Worm (Caenorhabditis elegans): Measurements from ENCODE around the gene gur-4.
"Not testable (repeated sequence)": the region's sequence is repeated elsewhere in the genome, so short reads cannot be mapped to it uniquely, and the experiment has no call there.

The gur-4 gene

DNA sequence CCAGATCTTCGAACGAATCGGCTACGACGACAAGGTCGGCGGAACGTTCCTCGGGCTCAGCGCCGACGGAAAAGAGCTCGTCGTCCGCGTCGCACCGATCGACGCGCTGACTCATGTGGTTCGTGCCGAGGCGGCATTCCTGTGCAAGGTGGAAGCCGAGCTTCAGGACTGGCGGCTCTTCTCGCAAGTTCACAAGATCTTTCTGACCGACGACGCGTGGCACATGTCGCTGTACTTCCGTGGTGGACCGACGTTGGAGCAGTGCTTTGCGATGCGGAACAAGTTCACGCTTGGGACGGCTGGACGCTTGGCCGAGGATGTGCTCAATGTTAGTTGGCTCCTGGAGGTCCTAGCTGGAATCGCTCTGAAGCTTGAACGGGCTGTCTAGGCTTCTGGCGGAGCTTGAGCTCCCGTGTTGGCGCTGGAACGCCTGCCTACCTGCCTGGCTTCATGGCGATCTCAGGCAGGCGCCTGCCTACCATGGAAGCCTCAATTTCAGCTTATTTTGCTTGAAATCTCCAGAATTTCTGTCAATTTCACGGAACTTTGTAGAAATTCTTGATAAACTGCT is 34.4 kb downstream of the gur-4 start:
- TF ChIP-seq ceh-82 (tag; optimal IDR thresholded peaks at IDR 0.05), result no peak
- peak; percentile 77 for TF ChIP-seq aha-1 (tag)
- no peak for TF ChIP-seq F10B5.3 (tag; optimal IDR thresholded peaks at IDR 0.05)
- TF ChIP-seq dmd-8 (GFP tag; IDR thresholded peaks at IDR 0.05), result no peak
- no peak for TF ChIP-seq duxl-1 (tag; optimal IDR thresholded peaks at IDR 0.05; ENCODE audit: poor library complexity)
- TF ChIP-seq pha-4 (GFP tag; IDR thresholded peaks at IDR 0.05), result no peak
- no peak for TF ChIP-seq pha-4 (tag; optimal IDR thresholded peaks at IDR 0.05)
- TF ChIP-seq lin-13 (GFP tag; optimal IDR thresholded peaks at IDR 0.05), result no peak
- TF ChIP-seq daf-8 (GFP tag; IDR thresholded peaks at IDR 0.05), result no peak
- peak; percentile 88 for TF ChIP-seq set-16 (GFP tag; IDR thresholded peaks at IDR 0.05)
- no peak for TF ChIP-seq aly-2 (tag; optimal IDR thresholded peaks at IDR 0.05)
- no peak for TF ChIP-seq spr-3 (GFP tag; optimal IDR thresholded peaks at IDR 0.05)
- no peak for TF ChIP-seq hlh-30 (tag; optimal IDR thresholded peaks at IDR 0.05; ENCODE audit: insufficient read depth)
- TF ChIP-seq T26A8.4 (GFP tag; IDR thresholded peaks at IDR 0.05), result no peak
- TF ChIP-seq ztf-11 (tag; optimal IDR thresholded peaks at IDR 0.05), result no peak
- no peak for TF ChIP-seq ztf-7 (tag; optimal IDR thresholded peaks at IDR 0.05)

DNA sequence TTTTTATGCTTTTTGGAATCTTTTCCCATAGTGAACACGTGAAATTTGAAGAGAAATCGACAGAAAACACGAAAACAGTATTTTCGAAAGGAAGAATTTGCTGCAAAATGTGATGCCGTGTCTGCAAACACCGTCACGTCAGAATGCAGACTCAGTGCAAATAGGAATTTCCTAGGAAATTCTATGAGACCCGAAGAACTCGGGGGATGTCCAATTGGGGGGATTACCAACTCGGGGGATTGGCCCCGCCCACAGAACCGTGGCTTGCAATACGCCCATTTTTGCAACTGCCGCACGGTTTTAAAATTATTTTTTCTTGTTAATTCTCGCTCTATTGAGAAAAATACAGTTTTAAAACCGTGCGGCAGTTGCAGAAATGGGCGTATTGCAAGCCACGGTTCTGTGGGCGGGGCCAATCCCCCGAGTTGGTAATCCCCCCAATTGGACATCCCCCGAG is 37.6 kb downstream of the gur-4 start, which contains the start of gene cacn-1:
TSS of gene cacn-1 (minus strand) at position 51 of the 457 bp plus-strand sequence.
- TF ChIP-seq nhr-102 (tag; optimal IDR thresholded peaks at IDR 0.05) (peak; percentile 50), dve-1 (tag; optimal IDR thresholded peaks at IDR 0.05; ENCODE audit: insufficient read depth) (peak; percentile 53), ceh-44 (GFP tag; IDR thresholded peaks at IDR 0.05) (peak; percentile 47; the same call in 1 of the 2 replicates), nhr-77 (tag; optimal IDR thresholded peaks at IDR 0.05) (peak; percentile 51), egl-43 (GFP tag; IDR thresholded peaks at IDR 0.05) (peak; percentile 71; the same call in 1 of the 2 replicates), dmd-6 (GFP tag; IDR thresholded peaks at IDR 0.05) (peak; percentile 46), lin-1 (GFP tag; IDR thresholded peaks at IDR 0.05) (0 out of 2 replicates have a peak, but pooled peaks have one; percentile 22), php-3 (GFP tag; IDR thresholded peaks at IDR 0.05) (peak; percentile 11; the same call in 1 of the 2 replicates), madf-9 (GFP tag; conservative IDR thresholded peaks at IDR 0.05) (peak; percentile 41; the same call in 1 of the 2 replicates), pha-4 (GFP tag; IDR thresholded peaks at IDR 0.05) (peak; percentile 60; the same call in 1 of the 2 replicates), ceh-20 (GFP tag; IDR thresholded peaks at IDR 0.05) (peak; percentile 67), dpl-1 (GFP tag; optimal IDR thresholded peaks at IDR 0.05) (peak; percentile 48), tra-1 (GFP tag; IDR thresholded peaks at IDR 0.05) (0 out of 2 replicates have a peak, but pooled peaks have one; percentile 18), hmg-1.1 (GFP tag; IDR thresholded peaks at IDR 0.05) (peak; percentile 84), unc-130 (GFP tag; optimal IDR thresholded peaks at IDR 0.05) (peak; percentile 13), mes-2 (tag; optimal IDR thresholded peaks at IDR 0.05; ENCODE audit: poor library complexity, severe bottlenecking) (peak; percentile 87), lin-38 (GFP tag; IDR thresholded peaks at IDR 0.05) (peak; percentile 87), T26A8.4 (GFP tag; IDR thresholded peaks at IDR 0.05) (peak; percentile 72), mep-1 (tag; optimal IDR thresholded peaks at IDR 0.05) (peak; percentile 34), nhr-42 (GFP tag; IDR thresholded peaks at IDR 0.05) (peak; percentile 89), lim-7 (GFP tag; IDR thresholded peaks at IDR 0.05) (peak; percentile 56; the same call in 1 of the 2 replicates), rbr-2 (tag; optimal IDR thresholded peaks at IDR 0.05) (peak; percentile 33), daf-16 (tag; optimal IDR thresholded peaks at IDR 0.05) (peak; percentile 15), vab-7 (GFP tag; IDR thresholded peaks at IDR 0.05) (peak; percentile 60; the same call in 1 of the 2 replicates), arid-1 (GFP tag; conservative IDR thresholded peaks at IDR 0.05) (peak; percentile 52; the same call in 1 of the 2 replicates), hlh-11 (tag; optimal IDR thresholded peaks at IDR 0.05) (peak; percentile 18), dmd-9 (GFP tag; IDR thresholded peaks at IDR 0.05) (0 out of 2 replicates have a peak, but pooled peaks have one; percentile 52), hlh-30 (tag; optimal IDR thresholded peaks at IDR 0.05; ENCODE audit: insufficient read depth) (peak; percentile 22), lsy-2 (tag; optimal IDR thresholded peaks at IDR 0.05) (peak in 1 of 2 experiments; percentile 63), saeg-2 (GFP tag; IDR thresholded peaks at IDR 0.05) (0 out of 2 replicates have a peak, but pooled peaks have one; percentile 50), ctbp-1 (GFP tag; IDR thresholded peaks at IDR 0.05) (0 out of 2 replicates have a peak, but pooled peaks have one; percentile 46), madf-5 (GFP tag; IDR thresholded peaks at IDR 0.05) (0 out of 4 replicates have a peak, but pooled peaks of 1 of the 2 experiments have one; percentile 31)
- TF ChIP-seq pha-4 (tag; optimal IDR thresholded peaks at IDR 0.05); daf-16 (GFP tag; optimal IDR thresholded peaks at IDR 0.05): not testable (repeated sequence)
